Fruit fly (Drosophila melanogaster): ENCODE data around the gene CG15387.

Gene CG15387

dm6 chr2L:2196590-2197474 lies 29.3 kb downstream of the CG15387 start (continued):
- TF ChIP-seq ham (GFP tag; IDR thresholded peaks at IDR 0.05) (no peak), kay (GFP tag; optimal IDR thresholded peaks at IDR 0.05) (no peak), fd96Cb (tag; optimal IDR thresholded peaks at IDR 0.05) (no peak), CG3065 (GFP tag; optimal IDR thresholded peaks at IDR 0.05) (peak; percentile 99), dati (GFP tag; IDR thresholded peaks at IDR 0.05) (no peak), sug (tag; optimal IDR thresholded peaks at IDR 0.05) (peak; percentile 88), CG10267 (tag; optimal IDR thresholded peaks at IDR 0.05) (peak; percentile 23), CG16779 (GFP tag; IDR thresholded peaks at IDR 0.05) (no peak), Hey (tag; optimal IDR thresholded peaks at IDR 0.05) (peak; percentile 38), Dip3 (GFP tag; optimal IDR thresholded peaks at IDR 0.05) (peak; percentile 19), bcd (GFP tag; optimal IDR thresholded peaks at IDR 0.05) (no peak), usp (GFP tag; optimal IDR thresholded peaks at IDR 0.05) (peak; percentile 22), CG4360 (GFP tag; IDR thresholded peaks at IDR 0.05) (no peak), D (optimal IDR thresholded peaks at IDR 0.05) (peak; percentile 91), D (GFP tag; optimal IDR thresholded peaks at IDR 0.05) (peak; percentile 16), inv (GFP tag; IDR thresholded peaks at IDR 0.05; ENCODE audit: partially characterized antibody) (no peak), vnd (GFP tag; IDR thresholded peaks at IDR 0.05; ENCODE audit: partially characterized antibody) (no peak), HLHmδ (GFP tag; optimal IDR thresholded peaks at IDR 0.05) (peak; percentile 92), CG13296 (GFP tag; optimal IDR thresholded peaks at IDR 0.05) (peak; percentile 84), HLH3B (GFP tag; IDR thresholded peaks at IDR 0.05) (no peak), kah (GFP tag; optimal IDR thresholded peaks at IDR 0.05) (peak; percentile 69), CG17568 (GFP tag; optimal IDR thresholded peaks at IDR 0.05) (no peak), slou (GFP tag; optimal IDR thresholded peaks at IDR 0.05) (peak; percentile 61), CG7839 (tag; optimal IDR thresholded peaks at IDR 0.05) (peak; percentile 58), zen2 (GFP tag; IDR thresholded peaks at IDR 0.05; ENCODE audit: partially characterized antibody) (no peak), dan (GFP tag; IDR thresholded peaks at IDR 0.05) (no peak), CG8089 (GFP tag; optimal IDR thresholded peaks at IDR 0.05) (peak; percentile 16), Ssrp (tag; optimal IDR thresholded peaks at IDR 0.05) (peak; percentile 35), CG6689 (GFP tag; IDR thresholded peaks at IDR 0.05) (no peak), lov (optimal IDR thresholded peaks at IDR 0.05) (no peak), lov (GFP tag; IDR thresholded peaks at IDR 0.05) (no peak), Pdp1 (GFP tag; optimal IDR thresholded peaks at IDR 0.05) (peak in 1 of 2 experiments; percentile 81), sens (GFP tag) (peak; percentile 86), Ravus (GFP tag; IDR thresholded peaks at IDR 0.05) (no peak), CG4730 (GFP tag; IDR thresholded peaks at IDR 0.05) (no peak), tup (GFP tag; optimal IDR thresholded peaks at IDR 0.05) (peak; percentile 10), tgo (GFP tag; IDR thresholded peaks at IDR 0.05) (no peak), CG2120 (GFP tag; optimal IDR thresholded peaks at IDR 0.05) (peak; percentile 70), CG31365 (tag; optimal IDR thresholded peaks at IDR 0.05) (peak; percentile 63), CG9215 (GFP tag; IDR thresholded peaks at IDR 0.05) (no peak), dimm (GFP tag; IDR thresholded peaks at IDR 0.05) (no peak), dpn (GFP tag; optimal IDR thresholded peaks at IDR 0.05) (peak in 1 of 2 experiments; percentile 28), chn (GFP tag; optimal IDR thresholded peaks at IDR 0.05) (peak; percentile 69), Dref (GFP tag; IDR thresholded peaks at IDR 0.05) (no peak), Med (GFP tag) (peak; percentile 89), org-1 (GFP tag; optimal IDR thresholded peaks at IDR 0.05) (peak; percentile 5), so (GFP tag; IDR thresholded peaks at IDR 0.05) (no peak), CG1792 (GFP tag; optimal IDR thresholded peaks at IDR 0.05) (peak; percentile 20), jumu (GFP tag; optimal IDR thresholded peaks at IDR 0.05) (no peak), CG12391 (tag; optimal IDR thresholded peaks at IDR 0.05) (peak; percentile 65)

All from whole organism, embryonic.